Worm (Caenorhabditis elegans) whole organism, L3 larva: ENCODE results near the gene rcq-5.

Experiments
- ama-1 ChIP-seq: fragments of 150-350 bp; optimal IDR thresholded peaks from 2 replicates; lab custom pipeline; 2018
- ceh-82 ChIP-seq: fragments of 150-350 bp; optimal IDR thresholded peaks from 2 replicates; lab custom pipeline; 2014; ENCODE audit warnings: missing biosample characterization, missing genetic modification characterization
- eor-1 ChIP-seq, 2 experiments: fragments of 150-350 bp; optimal IDR thresholded peaks; 2 replicates each; lab custom pipeline; 2014 to 2018; ENCODE audit warnings: missing biosample characterization in 2 of 2, missing genetic modification characterization in 2 of 2
- fkh-10 ChIP-seq: sonication (generic microtip); optimal IDR thresholded peaks from 2 replicates; lab custom pipeline; 2017; ENCODE audit warnings: missing biosample characterization, missing genetic modification reagents, missing genetic modification characterization
- unc-62 ChIP-seq: fragments of 150-350 bp; sonication (generic microtip); optimal IDR thresholded peaks from 4 replicates; lab custom pipeline; 2014; ENCODE audit warnings: missing biosample characterization, missing genetic modification reagents, missing genetic modification characterization

ce11 chrIII:4010168-4010567, 47.6 kb downstream of the rcq-5 start:
- TF ChIP-seq fkh-10 (GFP tag; lab: Kevin White, UChicago) (no peak), unc-62 (GFP tag; lab: Kevin White, UChicago) (no peak), ceh-82 (tag; lab: Kevin White, UChicago) (no peak), ama-1 (lab: Kevin White, UChicago) (no peak), eor-1 (tag; optimal IDR thresholded peaks at IDR 0.05; lab: Kevin White, UChicago) (no peak)
